Worm (Caenorhabditis elegans) whole organism, L4 larva: ENCODE data around the gene R09D1.12.

Experiments
- F10B5.3 ChIP-seq: sonication (generic microtip); optimal IDR thresholded peaks from 2 replicates; lab custom pipeline; 2016; ENCODE audit warnings: mild to moderate bottlenecking, missing genetic modification characterization, missing compliant biosample characterization
- ama-1 ChIP-seq: fragments of 150-350 bp; optimal IDR thresholded peaks from 2 replicates; lab custom pipeline; 2014; ENCODE audit warnings: inconsistent platforms, mixed read lengths
- ceh-62 ChIP-seq: sonication (generic microtip); optimal IDR thresholded peaks from 2 replicates; lab custom pipeline; 2017; ENCODE audit warnings: missing biosample characterization, missing genetic modification characterization
- nhr-25 ChIP-seq: sonication (generic microtip); optimal IDR thresholded peaks from 2 replicates; lab custom pipeline; 2017; ENCODE audit warnings: missing genetic modification characterization, mild to moderate bottlenecking, missing compliant biosample characterization, antibody characterized with exemption, moderate library complexity, borderline replicate concordance; ENCODE audit not compliant: insufficient read depth
- pqm-1 ChIP-seq: sonication (generic microtip); optimal IDR thresholded peaks from 2 replicates; lab custom pipeline; 2017; ENCODE audit warnings: missing biosample characterization, missing genetic modification characterization
- skn-1 ChIP-seq: fragments of 150-350 bp; optimal IDR thresholded peaks from 2 replicates; lab custom pipeline; 2014; ENCODE audit warnings: missing biosample characterization, missing genetic modification characterization
- unc-62 ChIP-seq, 3 experiments: fragments of 150-350 bp in 1 of 3; sonication (generic microtip); optimal IDR thresholded peaks in 2 of 3; peaks in 1 of 3; 1 replicate in 1 of 3; 2 replicates in 2 of 3; lab custom pipeline; 2014 to 2017; ENCODE audit warnings: missing biosample characterization in 3 of 3, missing genetic modification characterization in 3 of 3, missing genetic modification reagents in 3 of 3, missing genotype in 1 of 3

- TF ChIP-seq nhr-25 (tag; lab: Kevin White, UChicago) (no peak), pqm-1 (tag; lab: Kevin White, UChicago) (no peak), F10B5.3 (no peak), skn-1 (tag; lab: Kevin White, UChicago) (no peak), ama-1 (no peak), unc-62 (GFP tag; optimal IDR thresholded peaks at IDR 0.05 in 1 of 2; lab: Kevin White, UChicago) (no peak), unc-62 (tag; optimal IDR thresholded peaks at IDR 0.05; lab: Kevin White, UChicago) (no peak), ceh-62 (tag; lab: Kevin White, UChicago) (no peak)
These were observed 14.0 kb upstream of the R09D1.12 start, which contains the start of gene chil-22 for ce11 chrII:9466095-9466494.
